Worm (Caenorhabditis elegans) whole organism, young adult: ENCODE data around the gene F13E9.16.

Experiments used
- F49E8.2 ChIP-seq: sonication (generic microtip); optimal IDR thresholded peaks from 3 replicates; lab custom pipeline; 2017; ENCODE audit warnings: missing genetic modification characterization, mild to moderate bottlenecking, missing compliant biosample characterization, antibody characterized with exemption, moderate library complexity; ENCODE audit not compliant: insufficient read depth
- F55B11.4 ChIP-seq: sonication (generic microtip); optimal IDR thresholded peaks from 2 replicates; lab custom pipeline; 2016; ENCODE audit warnings: missing compliant biosample characterization, missing genetic modification characterization, borderline replicate concordance; ENCODE audit not compliant: insufficient read depth
- F57A8.1 ChIP-seq: fragments of 200-800 bp; sonication (Bioruptor generic); optimal IDR thresholded peaks from 2 replicates; lab custom pipeline; 2018; ENCODE audit warnings: mild to moderate bottlenecking, missing genetic modification characterization, moderate library complexity, missing compliant biosample characterization
- T26A5.8 ChIP-seq: sonication (generic microtip); optimal IDR thresholded peaks from 2 replicates; lab custom pipeline; 2016; ENCODE audit warnings: missing genetic modification characterization, missing compliant biosample characterization
- ama-1 ChIP-seq, 3 experiments: fragments of 150-350 bp in 1 of 3; sonication (generic microtip) in 2 of 3; optimal IDR thresholded peaks; 2 replicates each; lab custom pipeline; 2014 to 2018; ENCODE audit warnings: missing biosample characterization in 2 of 3, missing genetic modification characterization in 2 of 3, missing genetic modification reagents in 2 of 3
- dpl-1 ChIP-seq: fragments of 150-350 bp; optimal IDR thresholded peaks from 2 replicates; lab custom pipeline; 2014; ENCODE audit warnings: missing biosample characterization, missing genetic modification reagents, missing genetic modification characterization
- efl-1 ChIP-seq: fragments of 150-350 bp; optimal IDR thresholded peaks from 2 replicates; lab custom pipeline; 2014; ENCODE audit warnings: missing biosample characterization, missing genetic modification reagents, missing genetic modification characterization
- egl-18 ChIP-seq: fragments of 200-800 bp; sonication (Bioruptor generic); IDR thresholded peaks from 2 replicates; pipeline ENCODE4 v1.3.6; 2022; ENCODE audit warnings: missing genetic modification reagents, missing genetic modification characterization, missing compliant biosample characterization
- lin-35 ChIP-seq, 3 experiments: fragments of 150-350 bp in 2 of 3; sonication (generic microtip) in 1 of 3; optimal IDR thresholded peaks; 2 replicates each; lab custom pipeline; 2014 to 2018; ENCODE audit warnings: missing biosample characterization in 3 of 3, missing genetic modification characterization in 3 of 3, missing genetic modification reagents in 3 of 3
- nfya-1 ChIP-seq: sonication (generic microtip); optimal IDR thresholded peaks from 2 replicates; lab custom pipeline; 2017; ENCODE audit warnings: antibody characterized with exemption, missing compliant biosample characterization, missing genetic modification characterization, borderline replicate concordance; ENCODE audit not compliant: insufficient read depth
- pbrm-1 ChIP-seq: fragments of 200-800 bp; sonication (Bioruptor generic); IDR thresholded peaks from 2 replicates; pipeline ENCODE4 v1.3.6; 2022; ENCODE audit warnings: missing genetic modification reagents, missing genetic modification characterization, missing compliant biosample characterization
- snpc-4 ChIP-seq, 5 experiments: fragments of 150-350 bp in 1 of 5; sonication (generic microtip) in 4 of 5; optimal IDR thresholded peaks; 2 replicates each; lab custom pipeline; 2014 to 2018; ENCODE audit warnings: missing genetic modification characterization in 5 of 5, missing biosample characterization in 3 of 5, antibody characterized with exemption in 2 of 5, mild to moderate bottlenecking in 2 of 5, missing compliant biosample characterization in 2 of 5, missing genotype in 2 of 5, moderate library complexity in 2 of 5, missing genetic modification reagents in 1 of 5
- unc-130 ChIP-seq: sonication (generic microtip); optimal IDR thresholded peaks from 2 replicates; lab custom pipeline; 2016; ENCODE audit warnings: missing genetic modification reagents, missing genetic modification characterization, missing compliant biosample characterization
- unc-62 ChIP-seq: fragments of 150-350 bp; optimal IDR thresholded peaks from 2 replicates; lab custom pipeline; 2014; ENCODE audit warnings: missing biosample characterization, missing genetic modification reagents, missing genetic modification characterization

DNA sequence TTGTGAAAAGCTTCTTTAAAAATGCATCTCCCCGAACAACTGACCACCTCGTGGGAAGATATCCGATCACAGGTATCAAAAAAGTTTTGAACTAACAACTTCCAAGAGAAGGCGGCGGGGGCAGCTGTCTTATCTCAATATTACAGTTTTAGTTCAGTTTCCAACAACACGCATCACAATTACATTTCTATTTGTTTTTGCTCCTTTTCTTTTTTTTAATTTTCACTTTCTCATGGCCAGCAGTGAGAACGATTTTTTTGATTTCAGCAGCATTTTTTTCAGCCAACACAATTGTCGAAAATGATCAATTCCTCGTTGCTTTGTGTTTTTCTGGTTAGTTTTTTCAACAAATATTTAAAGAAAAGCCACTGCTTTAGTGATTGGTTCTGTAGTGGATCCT is 25.9 kb upstream of the F13E9.16 start, which contains the start of gene ZK593.2:
- TF ChIP-seq T26A5.8 (tag; lab: Kevin White, UChicago): no peak
- TF ChIP-seq pbrm-1: no peak
- no peak for TF ChIP-seq egl-18 (GFP tag; lab: Robert Waterston, UW)
- TF ChIP-seq nfya-1 (tag; lab: Kevin White, UChicago): no peak
- no peak for TF ChIP-seq F49E8.2 (tag; lab: Kevin White, UChicago)
- TF ChIP-seq efl-1 (GFP tag; lab: Kevin White, UChicago): no peak
- TF ChIP-seq ama-1 (optimal IDR thresholded peaks at IDR 0.05; lab: Kevin White, UChicago): no peak
- no peak for TF ChIP-seq ama-1 (GFP tag; optimal IDR thresholded peaks at IDR 0.05; lab: Kevin White, UChicago)
- TF ChIP-seq F55B11.4 (tag; lab: Kevin White, UChicago): no peak
- no peak for TF ChIP-seq unc-62 (GFP tag; lab: Kevin White, UChicago)
- TF ChIP-seq unc-130 (GFP tag; lab: Kevin White, UChicago): no peak
- no peak for TF ChIP-seq F57A8.1 (GFP tag; lab: Kevin White, UChicago)
- no peak for TF ChIP-seq snpc-4 (GFP tag; optimal IDR thresholded peaks at IDR 0.05; lab: Kevin White, UChicago)
- TF ChIP-seq snpc-4 (tag; optimal IDR thresholded peaks at IDR 0.05; lab: Kevin White, UChicago): no peak
- no peak for TF ChIP-seq lin-35 (GFP tag; optimal IDR thresholded peaks at IDR 0.05; lab: Kevin White, UChicago)
- TF ChIP-seq dpl-1 (GFP tag; lab: Kevin White, UChicago): no peak
